Worm (Caenorhabditis elegans): ENCODE data around the gene Y6E2A.7.

Y6E2A.7 gene

ce11 chrV:15769072-15769471, 49.4 kb downstream of the Y6E2A.7 start, which contains the start of gene F57A10.4:
Gene F57A10.4 (plus strand): TSS chrV:15769438.
- no peak for TF ChIP-seq D1046.2 (GFP tag; IDR thresholded peaks at IDR 0.05)
- peak; percentile 56 for TF ChIP-seq unc-130 (GFP tag; optimal IDR thresholded peaks at IDR 0.05)

All from whole organism, L4 larva.